Fruit fly (Drosophila melanogaster): ENCODE measurements around the gene Zmynd10.

DNA sequence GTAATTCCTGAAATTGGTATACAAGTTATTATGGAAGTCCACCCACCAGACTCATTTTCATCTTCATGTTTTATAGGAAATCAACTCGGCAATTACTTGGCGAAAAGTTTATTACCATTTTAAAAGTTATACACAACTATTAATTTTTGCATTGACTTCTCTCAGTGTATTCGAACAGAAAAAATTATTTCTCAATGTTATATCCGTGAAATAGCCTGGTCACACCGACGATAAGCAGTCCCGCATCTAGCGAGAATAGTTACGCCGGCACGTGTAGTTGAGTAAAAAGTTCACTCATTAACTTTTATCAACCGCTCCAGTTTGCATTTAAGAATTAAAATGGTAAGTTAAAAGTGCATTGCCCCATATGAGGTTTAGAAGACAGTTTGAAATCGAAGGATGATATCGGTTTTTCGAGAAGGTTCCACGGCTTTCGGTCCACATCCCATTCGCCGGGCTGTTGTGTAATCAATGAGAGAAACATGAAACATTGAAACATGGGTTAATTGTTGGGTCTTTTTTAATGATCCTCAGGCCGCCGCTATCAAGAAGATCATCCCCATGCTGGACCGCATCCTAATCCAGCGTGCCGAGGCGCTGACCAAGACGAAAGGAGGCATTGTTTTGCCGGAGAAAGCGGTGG, 10.3 kb downstream of the Zmynd10 start, which contains the start of gene CG11267:
- TF ChIP-seq EcR (GFP tag; optimal IDR thresholded peaks at IDR 0.05) (no peak), psq (optimal IDR thresholded peaks at IDR 0.05) (no peak), CG8478 (optimal IDR thresholded peaks at IDR 0.05) (no peak), pan (optimal IDR thresholded peaks at IDR 0.05) (no peak)
